Worm (Caenorhabditis elegans) whole organism, L3 larva: Measurements from ENCODE around the gene srxa-9.

Experiments
- ceh-82 ChIP-seq: fragments of 150-350 bp; optimal IDR thresholded peaks from 2 replicates; lab custom pipeline; 2014; ENCODE audit warnings: missing biosample characterization, missing genetic modification characterization
- fkh-10 ChIP-seq: sonication (generic microtip); optimal IDR thresholded peaks from 2 replicates; lab custom pipeline; 2017; ENCODE audit warnings: missing biosample characterization, missing genetic modification reagents, missing genetic modification characterization
- lin-39 ChIP-seq: fragments of 150-350 bp; optimal IDR thresholded peaks from 2 replicates; lab custom pipeline; 2018; ENCODE audit warnings: missing biosample characterization, missing genetic modification reagents, missing genetic modification characterization
- snpc-4 ChIP-seq: fragments of 150-350 bp; optimal IDR thresholded peaks from 2 replicates; lab custom pipeline; 2014; ENCODE audit warnings: missing biosample characterization, missing genetic modification characterization
- unc-39 ChIP-seq: sonication (generic microtip); optimal IDR thresholded peaks from 4 replicates; lab custom pipeline; 2017; ENCODE audit warnings: missing biosample characterization, missing genetic modification characterization

- TF ChIP-seq lin-39 (tag; lab: Kevin White, UChicago), result no peak
- no peak for TF ChIP-seq unc-39
- TF ChIP-seq fkh-10 (GFP tag; lab: Kevin White, UChicago), result no peak
- TF ChIP-seq ceh-82, result no peak
- no peak for TF ChIP-seq snpc-4 (tag; lab: Kevin White, UChicago)
These were observed 10.4 kb downstream of the srxa-9 start, which contains the start of gene wrt-4 for ce11 chrX:15757169-15757568.
